Worm (Caenorhabditis elegans): ENCODE results near the gene Y62H9A.5.

DNA sequence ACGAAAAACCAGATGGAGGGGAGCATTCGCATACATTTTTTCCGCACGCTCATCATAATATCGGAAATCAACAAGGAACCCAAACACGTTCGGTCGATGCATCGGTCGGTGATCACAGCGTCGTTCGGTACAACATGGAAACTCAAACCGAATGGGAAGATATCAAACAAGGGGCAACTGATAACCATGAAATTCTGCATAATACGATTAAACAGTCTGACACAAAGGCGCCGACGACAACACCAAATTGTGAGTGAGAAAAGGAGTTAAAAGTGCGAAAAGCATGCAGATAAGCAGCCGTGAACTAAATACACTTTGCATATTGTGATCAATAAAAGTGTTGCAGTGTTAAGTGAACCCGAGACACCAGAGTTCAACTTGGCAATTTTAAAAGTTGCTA, 42.5 kb upstream of the Y62H9A.5 start:
- TF ChIP-seq unc-39 (tag; optimal IDR thresholded peaks at IDR 0.05), result no peak
- TF ChIP-seq nhr-77 (tag; optimal IDR thresholded peaks at IDR 0.05), result no peak
- TF ChIP-seq lin-13 (GFP tag; optimal IDR thresholded peaks at IDR 0.05), result no peak
- TF ChIP-seq zip-11 (GFP tag; IDR thresholded peaks at IDR 0.05), result no peak
- no peak for TF ChIP-seq egl-27 (tag; optimal IDR thresholded peaks at IDR 0.05)
- no peak for TF ChIP-seq zfp-3 (GFP tag; conservative IDR thresholded peaks at IDR 0.05)
- TF ChIP-seq fos-1 (tag; optimal IDR thresholded peaks at IDR 0.05), result no peak
- TF ChIP-seq skn-1 (tag; optimal IDR thresholded peaks at IDR 0.05), result no peak
- no peak for TF ChIP-seq snpc-4 (tag; optimal IDR thresholded peaks at IDR 0.05)
- TF ChIP-seq unc-62 (GFP tag; optimal IDR thresholded peaks at IDR 0.05 in 1 of 2), result no peak
- TF ChIP-seq unc-62 (tag; optimal IDR thresholded peaks at IDR 0.05), result no peak
- no peak for TF ChIP-seq mdl-1 (tag; optimal IDR thresholded peaks at IDR 0.05)
- TF ChIP-seq mxl-2 (GFP tag; conservative IDR thresholded peaks at IDR 0.05), result no peak
- TF ChIP-seq unc-130 (GFP tag; optimal IDR thresholded peaks at IDR 0.05), result no peak
- no peak for TF ChIP-seq lin-39 (tag; optimal IDR thresholded peaks at IDR 0.05)

Measured in whole organism, L4 larva.